Worm (Caenorhabditis elegans) whole organism, L3 larva: ENCODE data around the gene K08D10.11.
"Not testable (repeated sequence)": the region's sequence is repeated elsewhere in the genome, so short reads cannot be mapped to it uniquely, and the experiment has no call there.

Experiments
- aly-2 ChIP-seq: fragments of 150-350 bp; optimal IDR thresholded peaks from 2 replicates; lab custom pipeline; 2014; ENCODE audit warnings: missing biosample characterization, missing genetic modification characterization
- ceh-16 ChIP-seq: sonication (generic microtip); optimal IDR thresholded peaks from 2 replicates; lab custom pipeline; 2017; ENCODE audit warnings: missing biosample characterization, missing genetic modification characterization
- egl-27 ChIP-seq: sonication (generic microtip); optimal IDR thresholded peaks from 4 replicates; lab custom pipeline; 2017; ENCODE audit warnings: missing biosample characterization, missing genetic modification reagents, missing genetic modification characterization
- elt-3 ChIP-seq, 3 experiments: fragments of 150-350 bp in 1 of 3; sonication (generic microtip) in 2 of 3; optimal IDR thresholded peaks; 2 replicates in 2 of 3; 4 replicates in 1 of 3; lab custom pipeline; 2014 to 2017; ENCODE audit warnings: missing biosample characterization in 3 of 3, missing genetic modification characterization in 3 of 3
- nfya-1 ChIP-seq: sonication (generic microtip); optimal IDR thresholded peaks from 2 replicates; lab custom pipeline; 2017; ENCODE audit warnings: missing genetic modification characterization, mild to moderate bottlenecking, missing compliant biosample characterization, antibody characterized with exemption, moderate library complexity; ENCODE audit not compliant: insufficient read depth
- nhr-28 ChIP-seq: fragments of 150-350 bp; optimal IDR thresholded peaks from 2 replicates; lab custom pipeline; 2014; ENCODE audit warnings: missing biosample characterization, missing genetic modification characterization
- snpc-4 ChIP-seq: fragments of 150-350 bp; optimal IDR thresholded peaks from 2 replicates; lab custom pipeline; 2014; ENCODE audit warnings: missing biosample characterization, missing genetic modification characterization
- ztf-4 ChIP-seq: fragments of 150-350 bp; optimal IDR thresholded peaks from 2 replicates; lab custom pipeline; 2014; ENCODE audit warnings: missing biosample characterization, missing genetic modification characterization

ce11 chrIV:4186099-4186498 is at the start of gene K08D10.11:
- TF ChIP-seq aly-2; nhr-28; ztf-4 (tag; lab: Kevin White, UChicago); snpc-4 (tag; lab: Kevin White, UChicago); egl-27 (tag; lab: Kevin White, UChicago); elt-3 (tag; optimal IDR thresholded peaks at IDR 0.05; lab: Kevin White, UChicago); ceh-16 (tag; lab: Kevin White, UChicago); nfya-1 (tag; lab: Kevin White, UChicago): not testable (repeated sequence)
